Worm (Caenorhabditis elegans) whole organism, early embryonic: ENCODE data around the gene srz-60.
"Not testable (repeated sequence)": the region's sequence is repeated elsewhere in the genome, so short reads cannot be mapped to it uniquely, and the experiment has no call there.

ENCODE experiments used
- ama-1 ChIP-seq: fragments of 150-350 bp; optimal IDR thresholded peaks from 2 replicates; lab custom pipeline; 2014
- flt-1 ChIP-seq: fragments of 200-800 bp; sonication (Bioruptor generic); IDR thresholded peaks from 2 replicates; pipeline ENCODE4 v1.3.6; 2022; ENCODE audit warnings: missing genetic modification characterization, missing compliant biosample characterization

DNA sequence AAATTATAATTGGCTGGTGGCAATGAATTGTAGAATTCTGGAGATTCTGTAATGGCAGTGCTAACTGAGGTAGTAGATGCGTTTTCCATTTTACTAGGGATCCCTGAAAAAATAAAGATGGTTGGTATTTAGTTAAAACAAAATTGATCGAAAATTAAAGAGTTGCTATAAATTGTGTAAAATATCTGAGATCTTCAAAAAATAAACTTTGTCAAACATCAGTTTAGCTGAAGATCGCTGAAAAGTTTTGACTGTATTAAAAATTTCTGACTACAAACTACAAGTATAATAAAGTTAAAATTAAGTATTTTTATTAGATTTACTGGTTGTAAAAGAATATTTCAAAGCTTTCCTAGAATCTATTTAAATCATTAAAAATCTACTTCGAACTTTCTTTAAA, 38.7 kb upstream of the srz-60 start, which contains the start of gene B0546.5:
- TF ChIP-seq ama-1 (lab: Kevin White, UChicago); flt-1 (GFP tag; lab: Robert Waterston, UW): not testable (repeated sequence)
